Fruit fly (Drosophila melanogaster) S2 (cell line): ENCODE data around the gene twf.

ENCODE experiments used
- CG8478 ChIP-seq: fragments of >200 bp; optimal IDR thresholded peaks from 2 replicates; lab custom pipeline; 2018
- CTCF ChIP-seq, 2 experiments: fragments of >200 bp; optimal IDR thresholded peaks; 2 replicates each; lab custom pipeline; 2018

DNA sequence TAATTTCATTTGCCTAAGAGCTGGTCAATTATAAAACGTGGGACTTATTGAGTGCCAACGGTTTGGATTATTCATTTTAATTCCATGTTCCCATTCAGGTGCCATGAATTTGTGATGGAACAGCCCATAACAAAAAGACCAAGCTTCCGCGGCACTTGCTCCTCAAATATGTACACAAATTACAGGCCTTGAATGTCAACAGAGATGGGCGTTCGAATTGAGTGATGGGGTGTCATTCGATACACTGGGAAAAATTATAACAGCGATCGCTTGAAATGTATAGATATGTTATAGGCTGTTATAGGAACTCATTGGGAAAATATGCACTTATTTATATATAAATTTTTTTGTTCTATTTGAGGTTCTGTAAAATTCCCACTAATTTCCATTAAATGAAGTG lies 6.4 kb upstream of the twf start:
- TF ChIP-seq CTCF (optimal IDR thresholded peaks at IDR 0.05; lab: Kevin White, UChicago) (no peak), CG8478 (lab: Kevin White, UChicago) (no peak)
